Worm (Caenorhabditis elegans): ENCODE data around the gene F54F12.1.

ce11 chrIII:13092352-13092751, 37.1 kb upstream of the F54F12.1 start:
- TF ChIP-seq nhr-237 (tag; optimal IDR thresholded peaks at IDR 0.05) (no peak), jun-1 (tag; optimal IDR thresholded peaks at IDR 0.05) (no peak), efl-1 (optimal IDR thresholded peaks at IDR 0.05) (no peak), efl-1 (GFP tag; optimal IDR thresholded peaks at IDR 0.05 in 1 of 2) (no peak), egl-27 (tag; optimal IDR thresholded peaks at IDR 0.05) (no peak), C16A3.4 (tag; optimal IDR thresholded peaks at IDR 0.05) (no peak)

Data from whole organism, L1 larva.